Fruit fly (Drosophila melanogaster) whole organism, embryonic: ENCODE data around the gene SmE.

Experiments
- Asciz ChIP-seq: fragments of 200-800 bp; sonication (Bioruptor generic); optimal IDR thresholded peaks from 2 replicates; lab custom pipeline; 2017; ENCODE audit warnings: missing biosample characterization, mild to moderate bottlenecking, missing genetic modification characterization, missing genetic modification reagents
- CG10321 ChIP-seq: fragments of 200-800 bp; sonication (Bioruptor generic); IDR thresholded peaks from 2 replicates; pipeline ENCODE4 v1.3.6; 2022; ENCODE audit warnings: missing biosample characterization, missing genetic modification characterization
- CG10543 ChIP-seq: fragments of 200-800 bp; sonication (Bioruptor generic); optimal IDR thresholded peaks from 3 replicates; lab custom pipeline; 2017; ENCODE audit warnings: missing biosample characterization, mild to moderate bottlenecking, missing genetic modification characterization, moderate library complexity
- CG11085 ChIP-seq: fragments of 200-800 bp; sonication (Bioruptor generic); IDR thresholded peaks from 2 replicates; pipeline ENCODE4 v1.3.6; 2022; ENCODE audit warnings: missing biosample characterization, missing genetic modification characterization
- CG11695 ChIP-seq: fragments of 200-800 bp; sonication (Bioruptor generic); IDR thresholded peaks from 3 replicates; pipeline ENCODE4 v1.3.6; 2022; ENCODE audit warnings: missing biosample characterization, missing genetic modification characterization
- CG14050 ChIP-seq: fragments of 200-800 bp; sonication (Bioruptor generic); IDR thresholded peaks from 3 replicates; pipeline ENCODE4 v1.3.6; 2022; ENCODE audit warnings: missing biosample characterization, missing genetic modification characterization
- CG14710 ChIP-seq: fragments of 200-800 bp; sonication (Bioruptor generic); optimal IDR thresholded peaks from 3 replicates; lab custom pipeline; 2019; ENCODE audit warnings: missing biosample characterization, mild to moderate bottlenecking, missing genetic modification characterization, moderate library complexity
- CG1603 ChIP-seq: fragments of 200-800 bp; sonication (Bioruptor generic); optimal IDR thresholded peaks from 2 replicates; lab custom pipeline; 2019; ENCODE audit warnings: missing biosample characterization, mild to moderate bottlenecking, missing genetic modification characterization, moderate library complexity
- CG16813 ChIP-seq: fragments of 200-800 bp; sonication (Bioruptor generic); IDR thresholded peaks from 3 replicates; pipeline ENCODE4 v1.3.6; 2022; ENCODE audit warnings: missing biosample characterization, missing genetic modification characterization; ENCODE audit not compliant: partially characterized antibody
- CG17612 ChIP-seq: fragments of 200-800 bp; sonication (Bioruptor generic); IDR thresholded peaks from 2 replicates; pipeline ENCODE4 v1.3.6; 2022; ENCODE audit warnings: missing biosample characterization, missing genetic modification characterization
- CG18476 ChIP-seq: fragments of 200-800 bp; sonication (Bioruptor generic); optimal IDR thresholded peaks from 2 replicates; lab custom pipeline; 2016; ENCODE audit warnings: missing biosample characterization, mild to moderate bottlenecking, missing genetic modification characterization
- CG18619 ChIP-seq: fragments of 200-800 bp; sonication (Bioruptor generic); optimal IDR thresholded peaks from 3 replicates; lab custom pipeline; 2017; ENCODE audit warnings: missing biosample characterization, mild to moderate bottlenecking, missing genetic modification characterization
- CG2116 ChIP-seq: fragments of 200-800 bp; sonication (Bioruptor generic); optimal IDR thresholded peaks from 3 replicates; lab custom pipeline; 2018; ENCODE audit warnings: missing biosample characterization, mild to moderate bottlenecking, missing genetic modification characterization
- CG2199 ChIP-seq: fragments of 200-800 bp; sonication (Bioruptor generic); IDR thresholded peaks from 3 replicates; pipeline ENCODE4 v1.3.6; 2022; ENCODE audit warnings: missing biosample characterization, missing genetic modification characterization
- CG2875 ChIP-seq: fragments of 200-800 bp; sonication (Bioruptor generic); optimal IDR thresholded peaks from 2 replicates; lab custom pipeline; 2017; ENCODE audit warnings: missing biosample characterization, mild to moderate bottlenecking, missing genetic modification characterization, missing genetic modification reagents
- CG30020 ChIP-seq: fragments of 200-800 bp; optimal IDR thresholded peaks from 2 replicates; lab custom pipeline; 2019; ENCODE audit warnings: missing biosample characterization, mild to moderate bottlenecking, missing genetic modification characterization, moderate library complexity
- CG31365 ChIP-seq: fragments of 200-800 bp; sonication (Bioruptor generic); optimal IDR thresholded peaks from 2 replicates; lab custom pipeline; 2018; ENCODE audit warnings: missing biosample characterization, mild to moderate bottlenecking, missing genetic modification characterization
- CG32772 ChIP-seq: fragments of 200-800 bp; sonication (Bioruptor generic); IDR thresholded peaks from 2 replicates; pipeline ENCODE4 v1.3.6; 2022; ENCODE audit warnings: missing biosample characterization, missing genetic modification characterization
- CG33213 ChIP-seq: fragments of 200-800 bp; sonication (Bioruptor generic); optimal IDR thresholded peaks from 3 replicates; lab custom pipeline; 2016; ENCODE audit warnings: missing biosample characterization, missing genetic modification characterization
- CG3726 ChIP-seq: fragments of 200-800 bp; sonication (Bioruptor generic); IDR thresholded peaks from 3 replicates; pipeline ENCODE4, ENCODE4 v1.3.6; 2022; ENCODE audit warnings: missing biosample characterization, missing genetic modification characterization
- CG4360 ChIP-seq: fragments of 200-800 bp; sonication (Bioruptor generic); IDR thresholded peaks from 2 replicates; pipeline ENCODE4 v1.3.6; 2022; ENCODE audit warnings: missing biosample characterization, missing genetic modification characterization
- CG5953 ChIP-seq: fragments of 200-800 bp; sonication (Bioruptor generic); IDR thresholded peaks from 2 replicates; pipeline ENCODE4 v1.3.6; 2022; ENCODE audit warnings: missing biosample characterization, missing genetic modification characterization
- CTCF ChIP-seq: fragments of 200-800 bp; sonication (Bioruptor generic); optimal IDR thresholded peaks from 2 replicates; lab custom pipeline; 2017; ENCODE audit warnings: missing biosample characterization, mild to moderate bottlenecking, missing genetic modification characterization, moderate library complexity
- Doc2 ChIP-seq: fragments of 200-800 bp; sonication (Bioruptor generic); IDR thresholded peaks from 2 replicates; pipeline ENCODE4 v1.3.6; 2022; ENCODE audit warnings: missing biosample characterization, missing genetic modification characterization
- Hr51 ChIP-seq, 2 experiments: fragments of 200-800 bp; sonication (Bioruptor generic); optimal IDR thresholded peaks; 2 replicates in 1 of 2; 3 replicates in 1 of 2; lab custom pipeline; 2016 to 2018; ENCODE audit warnings: missing biosample characterization in 2 of 2, missing genetic modification characterization in 2 of 2, mild to moderate bottlenecking in 1 of 2, moderate library complexity in 1 of 2
- Med ChIP-seq: fragments of 200-800 bp; sonication (Bioruptor generic); peaks from one replicate; lab custom pipeline; 2016; ENCODE audit warnings: missing biosample characterization, missing genetic modification characterization, mild to moderate bottlenecking, inconsistent platforms, moderate library complexity
- Six4 ChIP-seq: fragments of 200-800 bp; sonication (Bioruptor generic); optimal IDR thresholded peaks from 2 replicates; lab custom pipeline; 2016; ENCODE audit warnings: missing biosample characterization, missing genetic modification characterization
- Taf1 ChIP-seq: fragments of 200-800 bp; sonication (Bioruptor generic); IDR thresholded peaks from 2 replicates; pipeline ENCODE4 v1.3.6; 2022; ENCODE audit warnings: missing biosample characterization, missing genetic modification characterization
- abd-A ChIP-seq: fragments of 200-800 bp; sonication (Bioruptor generic); optimal IDR thresholded peaks from 3 replicates; lab custom pipeline; 2019; ENCODE audit warnings: missing biosample characterization, mild to moderate bottlenecking, missing genetic modification characterization, moderate library complexity
- az2 ChIP-seq: fragments of 200-800 bp; sonication (Bioruptor generic); optimal IDR thresholded peaks from 3 replicates; lab custom pipeline; 2016; ENCODE audit warnings: missing biosample characterization, missing genetic modification characterization
- chm ChIP-seq: fragments of 200-800 bp; sonication (Bioruptor generic); IDR thresholded peaks from 2 replicates; pipeline ENCODE4 v1.3.6; 2022; ENCODE audit warnings: missing biosample characterization, missing genetic modification characterization
- crol ChIP-seq: fragments of 200-800 bp; sonication (Bioruptor generic); IDR thresholded peaks from 2 replicates; pipeline ENCODE4 v1.3.6; 2022; ENCODE audit warnings: missing biosample characterization, missing genetic modification characterization
- da ChIP-seq: fragments of 200-800 bp; sonication (Bioruptor generic); optimal IDR thresholded peaks from 2 replicates; lab custom pipeline; 2016; ENCODE audit warnings: missing biosample characterization, missing genetic modification characterization
- dan ChIP-seq: fragments of 200-800 bp; sonication (Bioruptor generic); IDR thresholded peaks from 2 replicates; pipeline ENCODE4 v1.3.6; 2022; ENCODE audit warnings: missing biosample characterization, missing genetic modification characterization
- fd102C ChIP-seq: fragments of 200-800 bp; sonication (Bioruptor generic); optimal IDR thresholded peaks from 2 replicates; lab custom pipeline; 2018; ENCODE audit warnings: missing biosample characterization, mild to moderate bottlenecking, missing genetic modification characterization, moderate library complexity
- gem ChIP-seq: fragments of 200-800 bp; sonication (Bioruptor generic); optimal IDR thresholded peaks from 2 replicates; lab custom pipeline; 2019; ENCODE audit warnings: missing biosample characterization, mild to moderate bottlenecking, missing genetic modification characterization, moderate library complexity
- grau ChIP-seq: fragments of 200-800 bp; optimal IDR thresholded peaks from 3 replicates; lab custom pipeline; 2019; ENCODE audit warnings: missing biosample characterization, mild to moderate bottlenecking, missing genetic modification characterization, moderate library complexity
- insv ChIP-seq, 2 experiments: fragments of 200-800 bp; sonication (Bioruptor generic); optimal IDR thresholded peaks; 3 replicates each; lab custom pipeline; 2016 to 2018; ENCODE audit warnings: missing biosample characterization in 2 of 2, missing genetic modification characterization in 2 of 2
- lilli ChIP-seq: fragments of 200-800 bp; sonication (Bioruptor generic); optimal IDR thresholded peaks from 3 replicates; lab custom pipeline; 2016; ENCODE audit warnings: missing biosample characterization, missing genetic modification characterization
- pan ChIP-seq, 4 experiments: fragments of >200 bp in 3 of 4; fragments of 200-800 bp in 1 of 4; sonication (Bioruptor generic) in 1 of 4; optimal IDR thresholded peaks in 3 of 4; IDR thresholded peaks in 1 of 4; 2 replicates each; pipeline versions ENCODE4 v1.3.6 to Lab custom; 2017 to 2022; ENCODE audit warnings: missing biosample characterization in 2 of 4, missing genetic modification characterization in 2 of 4, mixed read lengths in 1 of 4
- pfk ChIP-seq: fragments of 200-800 bp; sonication (Bioruptor generic); optimal IDR thresholded peaks from 2 replicates; lab custom pipeline; 2018; ENCODE audit warnings: missing biosample characterization, mild to moderate bottlenecking, missing genetic modification characterization, moderate library complexity
- pum ChIP-seq: fragments of 200-800 bp; sonication (Bioruptor generic); optimal IDR thresholded peaks from 2 replicates; lab custom pipeline; 2016; ENCODE audit warnings: missing biosample characterization, missing genetic modification characterization
- rib ChIP-seq: fragments of 200-800 bp; sonication (Bioruptor generic); IDR thresholded peaks from 2 replicates; pipeline ENCODE4 v1.3.6; 2022; ENCODE audit warnings: missing biosample characterization, missing genetic modification characterization
- sd ChIP-seq: fragments of 200-800 bp; sonication (Bioruptor generic); optimal IDR thresholded peaks from 3 replicates; lab custom pipeline; 2018; ENCODE audit warnings: missing biosample characterization, mild to moderate bottlenecking, missing genetic modification characterization, moderate library complexity
- sna ChIP-seq: fragments of 200-800 bp; sonication (Bioruptor generic); IDR thresholded peaks from 2 replicates; pipeline ENCODE4 v1.3.6; 2022; ENCODE audit warnings: missing biosample characterization, missing genetic modification characterization; ENCODE audit not compliant: partially characterized antibody
- tap ChIP-seq: fragments of 200-800 bp; optimal IDR thresholded peaks from 3 replicates; lab custom pipeline; 2019; ENCODE audit warnings: missing biosample characterization, mild to moderate bottlenecking, missing genetic modification characterization, moderate library complexity
- tio ChIP-seq: fragments of 200-800 bp; sonication (Bioruptor generic); optimal IDR thresholded peaks from 2 replicates; lab custom pipeline; 2017; ENCODE audit warnings: missing biosample characterization, missing genetic modification characterization, inconsistent platforms
- tna ChIP-seq: fragments of 200-800 bp; sonication (Bioruptor generic); IDR thresholded peaks from 2 replicates; pipeline ENCODE4 v1.3.6; 2022; ENCODE audit warnings: missing biosample characterization, missing genetic modification characterization; ENCODE audit not compliant: partially characterized antibody
- unpg ChIP-seq: fragments of 200-800 bp; sonication (Bioruptor generic); optimal IDR thresholded peaks from 3 replicates; lab custom pipeline; 2018; ENCODE audit warnings: missing biosample characterization, mild to moderate bottlenecking, missing genetic modification characterization, moderate library complexity
- yki ChIP-seq: fragments of >200 bp; optimal IDR thresholded peaks from 3 replicates; lab custom pipeline; 2018

The SmE gene

DNA sequence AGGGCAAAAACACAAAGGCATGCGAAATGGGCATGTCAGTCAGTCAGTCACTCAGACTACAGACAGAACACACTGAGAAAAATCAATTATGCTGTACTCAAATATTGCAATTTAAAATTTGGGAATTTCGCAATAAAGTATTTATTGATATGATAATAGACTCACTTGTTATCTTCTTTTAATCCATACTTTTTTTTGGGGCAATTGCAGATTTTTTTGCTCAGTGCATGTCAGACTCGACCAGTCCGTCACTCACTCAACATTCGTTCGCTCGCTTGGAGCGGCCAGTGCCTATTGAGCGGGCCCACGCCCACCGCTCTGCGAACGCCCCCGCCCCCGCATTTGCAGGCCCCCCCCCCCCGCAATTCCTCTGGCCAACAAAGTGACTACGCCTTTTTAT lies 31.1 kb upstream of the SmE start (continued):
- TF ChIP-seq Six4 (peak; percentile 9), CG11085 (GFP tag; lab: Robert Waterston, UW) (no peak), dan (GFP tag; lab: Robert Waterston, UW) (no peak), sna (GFP tag; lab: Robert Waterston, UW) (no peak), CG2116 (peak; percentile 25), CG2875 (GFP tag; lab: Kevin White, UChicago) (peak; percentile 39), fd102C (GFP tag; lab: Kevin White, UChicago) (no peak), CG30020 (tag; lab: Kevin White, UChicago) (no peak), Asciz (GFP tag; lab: Kevin White, UChicago) (no peak), CG10543 (GFP tag; lab: Kevin White, UChicago) (peak; percentile 33), CTCF (GFP tag; lab: Kevin White, UChicago) (no peak), rib (no peak), Doc2 (0 out of 2 replicates have a peak, but pooled peaks have one; percentile 11), tna (GFP tag; lab: Robert Waterston, UW) (no peak), CG33213 (GFP tag; lab: Kevin White, UChicago) (no peak), unpg (GFP tag; lab: Kevin White, UChicago) (peak; percentile 84), pfk (no peak), lilli (GFP tag; lab: Kevin White, UChicago) (peak; percentile 53), CG14050 (GFP tag; lab: Robert Waterston, UW) (peak; percentile 78), CG3726 (peak; percentile 63; the same call in 2 of the 3 replicates), chm (GFP tag; lab: Robert Waterston, UW) (no peak), abd-A (tag; lab: Kevin White, UChicago) (no peak), pum (GFP tag; lab: Kevin White, UChicago) (peak; percentile 59), CG18619 (GFP tag; lab: Kevin White, UChicago) (peak; percentile 69), az2 (GFP tag; lab: Kevin White, UChicago) (peak; percentile 73), Med (GFP tag; lab: Kevin White, UChicago) (peak; percentile 82), CG18476 (no peak)

DNA sequence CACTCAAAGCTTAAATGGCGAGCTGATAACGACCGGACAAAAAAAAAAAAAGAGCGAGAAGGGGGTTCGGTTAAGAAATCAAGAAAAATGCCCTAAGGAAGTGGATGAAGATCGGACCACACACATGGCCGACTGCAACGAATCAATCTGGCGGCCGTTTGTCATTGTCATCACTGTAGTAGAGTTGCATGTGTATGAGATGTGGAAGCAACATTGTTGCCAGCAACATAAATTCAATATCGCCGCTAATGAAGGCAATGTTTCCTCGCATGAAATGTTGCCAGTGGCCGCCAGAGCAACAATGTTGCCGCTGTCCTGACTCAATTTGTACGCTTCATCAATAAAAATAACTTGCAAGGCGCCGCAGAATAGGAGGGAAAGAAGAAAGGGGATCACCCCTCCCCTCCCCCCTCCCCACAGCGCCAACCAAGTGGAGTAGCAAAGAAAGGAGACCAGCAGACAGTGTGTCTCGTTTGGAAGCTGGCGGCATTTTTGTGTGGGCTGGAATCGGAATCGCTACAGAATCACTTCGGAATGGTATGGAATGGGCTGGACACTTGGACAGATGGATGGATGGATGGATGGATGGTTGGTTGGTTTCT lies 29.8 kb upstream of the SmE start:
- TF ChIP-seq yki (lab: Kevin White, UChicago) (no peak), da (GFP tag; lab: Kevin White, UChicago) (no peak), CG10321 (no peak), CG32772 (no peak), insv (GFP tag; optimal IDR thresholded peaks at IDR 0.05; lab: Kevin White, UChicago) (no peak), CG5953 (GFP tag; lab: Robert Waterston, UW) (no peak), grau (tag; lab: Kevin White, UChicago) (peak; percentile 55), CG4360 (no peak), CG16813 (GFP tag; lab: Robert Waterston, UW) (no peak), CG31365 (no peak), Taf1 (GFP tag; lab: Robert Waterston, UW) (no peak), CG2199 (peak; percentile 66; the same call in 1 of the 3 replicates), pan (optimal IDR thresholded peaks at IDR 0.05; lab: Kevin White, UChicago) (no peak), pan (GFP tag; optimal IDR thresholded peaks at IDR 0.05 in 1 of 2, IDR thresholded peaks at IDR 0.05 in 1 of 2) (peak in 1 of 2 experiments; percentile 6), CG14710 (tag; lab: Kevin White, UChicago) (no peak), Hr51 (GFP tag; optimal IDR thresholded peaks at IDR 0.05; lab: Kevin White, UChicago) (peak in 1 of 2 experiments; percentile 2), crol (GFP tag; lab: Robert Waterston, UW) (peak; percentile 68), CG17612 (no peak), CG11695 (GFP tag; lab: Robert Waterston, UW) (0 out of 3 replicates have a peak, but pooled peaks have one; percentile 10), sd (peak; percentile 28), tap (tag; lab: Kevin White, UChicago) (no peak), CG1603 (tag; lab: Kevin White, UChicago) (no peak), tio (GFP tag; lab: Kevin White, UChicago) (no peak), gem (tag; lab: Kevin White, UChicago) (no peak)
